Worm (Caenorhabditis elegans) whole organism, early embryonic: Measurements from ENCODE around the gene clec-80.

Source experiments
- flt-1 ChIP-seq: fragments of 200-800 bp; sonication (Bioruptor generic); IDR thresholded peaks from 2 replicates; pipeline ENCODE4 v1.3.6; 2022; ENCODE audit warnings: missing genetic modification characterization, missing compliant biosample characterization
- hmg-4 ChIP-seq: fragments of 200-800 bp; sonication (Bioruptor generic); optimal IDR thresholded peaks from 2 replicates; lab custom pipeline; 2018; ENCODE audit warnings: mild to moderate bottlenecking, missing genetic modification characterization, missing compliant biosample characterization
- tbx-37 ChIP-seq: fragments of 200-800 bp; sonication (Bioruptor generic); conservative IDR thresholded peaks from 2 replicates; pipeline ENCODE4 v1.3.6; 2022; ENCODE audit warnings: missing genetic modification reagents, missing genetic modification characterization, missing compliant biosample characterization

ce11 chrIV:2808154-2808553 is 15.4 kb upstream of the clec-80 start:
- TF ChIP-seq flt-1 (GFP tag; lab: Robert Waterston, UW) (0 out of 2 replicates have a peak, but pooled peaks have one; percentile 27), hmg-4 (GFP tag; lab: Kevin White, UChicago) (no peak), tbx-37 (GFP tag; lab: Robert Waterston, UW) (no peak)
